Worm (Caenorhabditis elegans) whole organism, L2 larva: ENCODE data around the gene vab-1.

Source experiments
- R02D3.7 ChIP-seq: fragments of 150-350 bp; optimal IDR thresholded peaks from 2 replicates; lab custom pipeline; 2014; ENCODE audit warnings: missing biosample characterization, missing genetic modification characterization
- ama-1 ChIP-seq: fragments of 150-350 bp; optimal IDR thresholded peaks from 2 replicates; lab custom pipeline; 2018; ENCODE audit warnings: inconsistent platforms
- lin-13 ChIP-seq: fragments of 150-350 bp; optimal IDR thresholded peaks from 2 replicates; lab custom pipeline; 2014; ENCODE audit warnings: missing biosample characterization, missing genetic modification reagents, missing genetic modification characterization
- nhr-237 ChIP-seq: fragments of 150-350 bp; optimal IDR thresholded peaks from 2 replicates; lab custom pipeline; 2014; ENCODE audit warnings: missing biosample characterization, missing genetic modification characterization
- nhr-6 ChIP-seq: fragments of 150-350 bp; optimal IDR thresholded peaks from 2 replicates; lab custom pipeline; 2014; ENCODE audit warnings: missing biosample characterization, missing genetic modification characterization
- unc-62 ChIP-seq: fragments of 150-350 bp; optimal IDR thresholded peaks from 2 replicates; lab custom pipeline; 2014; ENCODE audit warnings: missing biosample characterization, missing genetic modification reagents, missing genetic modification characterization
- zag-1 ChIP-seq: fragments of 150-350 bp; optimal IDR thresholded peaks from 2 replicates; lab custom pipeline; 2014; ENCODE audit warnings: missing biosample characterization, missing genetic modification characterization
- ztf-4 ChIP-seq: fragments of 150-350 bp; optimal IDR thresholded peaks from 2 replicates; lab custom pipeline; 2014; ENCODE audit warnings: missing biosample characterization, missing genetic modification characterization

DNA sequence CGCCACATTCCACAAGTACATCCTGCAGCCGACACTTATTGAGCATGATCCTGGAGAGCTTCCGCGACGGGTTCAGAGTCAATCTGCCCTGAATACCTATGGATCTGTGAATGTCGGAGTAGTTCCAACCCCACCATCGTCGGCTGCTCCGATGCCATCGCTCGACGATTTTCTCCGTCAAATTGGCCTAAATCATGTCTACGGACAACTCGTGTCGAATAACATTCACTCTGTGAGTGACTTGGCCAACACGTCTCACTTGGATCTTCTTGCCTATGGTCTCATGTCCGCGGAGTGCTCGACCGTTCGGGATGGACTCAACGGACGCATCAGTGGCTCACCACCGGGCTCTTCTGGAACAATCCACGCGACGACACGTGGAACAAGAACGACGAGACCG is 18.3 kb downstream of the vab-1 start:
- TF ChIP-seq nhr-6 (tag; lab: Kevin White, UChicago), result no peak
- TF ChIP-seq zag-1, result no peak
- no peak for TF ChIP-seq unc-62
- no peak for TF ChIP-seq ama-1 (lab: Kevin White, UChicago)
- TF ChIP-seq R02D3.7, result no peak
- TF ChIP-seq lin-13 (GFP tag; lab: Kevin White, UChicago), result no peak
- no peak for TF ChIP-seq ztf-4 (tag; lab: Kevin White, UChicago)
- no peak for TF ChIP-seq nhr-237
